Fruit fly (Drosophila melanogaster): ENCODE data around the gene CG42342.

dm6 chr3R:16455875-16456274 is 46.7 kb upstream of the CG42342 start, which contains the start of gene CG14883:
- TF ChIP-seq lola (GFP tag; optimal IDR thresholded peaks at IDR 0.05) (no peak), pan (optimal IDR thresholded peaks at IDR 0.05) (no peak), Sp1 (GFP tag; optimal IDR thresholded peaks at IDR 0.05) (no peak), psq (GFP tag; optimal IDR thresholded peaks at IDR 0.05) (no peak), Dfd (GFP tag; optimal IDR thresholded peaks at IDR 0.05) (no peak), OdsH (GFP tag; optimal IDR thresholded peaks at IDR 0.05) (no peak), Vsx2 (GFP tag; optimal IDR thresholded peaks at IDR 0.05; ENCODE audit: partially characterized antibody) (no peak), Abd-B (GFP tag; optimal IDR thresholded peaks at IDR 0.05) (no peak), Mio (GFP tag; optimal IDR thresholded peaks at IDR 0.05) (no peak), usp (GFP tag; optimal IDR thresholded peaks at IDR 0.05) (no peak), h (GFP tag; optimal IDR thresholded peaks at IDR 0.05) (no peak), foxo (GFP tag; optimal IDR thresholded peaks at IDR 0.05) (no peak), Hnf4 (GFP tag; optimal IDR thresholded peaks at IDR 0.05) (no peak)

All from whole organism, wandering third instar larva.